Worm (Caenorhabditis elegans) whole organism, L4 larva: ENCODE measurements around the gene C25F9.10.

Experiments used
- F26F4.8 ChIP-seq: fragments of 200-800 bp; sonication (Bioruptor generic); conservative IDR thresholded peaks from 2 replicates; pipeline ENCODE4 v1.3.6; 2022; ENCODE audit warnings: missing genetic modification characterization, missing compliant biosample characterization
- fkh-10 ChIP-seq: fragments of 150-350 bp; optimal IDR thresholded peaks from 2 replicates; lab custom pipeline; 2014; ENCODE audit warnings: missing biosample characterization, missing genetic modification reagents, missing genetic modification characterization
- hlh-11 ChIP-seq: fragments of 200-800 bp; sonication (Bioruptor generic); optimal IDR thresholded peaks from 2 replicates; lab custom pipeline; 2018; ENCODE audit warnings: mild to moderate bottlenecking, missing genetic modification characterization, missing compliant biosample characterization
- madf-5 ChIP-seq, 2 experiments: fragments of 200-800 bp; sonication (Bioruptor generic); IDR thresholded peaks; 2 replicates each; pipeline ENCODE4 v1.3.6; 2022; ENCODE audit warnings: missing compliant biosample characterization in 2 of 2, missing genetic modification characterization in 2 of 2
- nhr-25 ChIP-seq: sonication (generic microtip); optimal IDR thresholded peaks from 2 replicates; lab custom pipeline; 2017; ENCODE audit warnings: missing genetic modification characterization, mild to moderate bottlenecking, missing compliant biosample characterization, antibody characterized with exemption, moderate library complexity, borderline replicate concordance; ENCODE audit not compliant: insufficient read depth
- nhr-76 ChIP-seq: fragments of 150-350 bp; optimal IDR thresholded peaks from 2 replicates; lab custom pipeline; 2014; ENCODE audit warnings: missing biosample characterization, missing genetic modification characterization
- pqm-1 ChIP-seq: sonication (generic microtip); optimal IDR thresholded peaks from 2 replicates; lab custom pipeline; 2017; ENCODE audit warnings: missing biosample characterization, missing genetic modification characterization
- snpc-4 ChIP-seq: fragments of 150-350 bp; optimal IDR thresholded peaks from 2 replicates; lab custom pipeline; 2014; ENCODE audit warnings: missing biosample characterization, missing genetic modification characterization
- vab-7 ChIP-seq: fragments of 200-800 bp; sonication (Bioruptor generic); IDR thresholded peaks from 2 replicates; pipeline ENCODE4 v1.3.6; 2022; ENCODE audit warnings: missing genetic modification reagents, missing genetic modification characterization, missing compliant biosample characterization
- ztf-7 ChIP-seq: fragments of 150-350 bp; optimal IDR thresholded peaks from 2 replicates; lab custom pipeline; 2014; ENCODE audit warnings: missing biosample characterization, missing genetic modification characterization

DNA sequence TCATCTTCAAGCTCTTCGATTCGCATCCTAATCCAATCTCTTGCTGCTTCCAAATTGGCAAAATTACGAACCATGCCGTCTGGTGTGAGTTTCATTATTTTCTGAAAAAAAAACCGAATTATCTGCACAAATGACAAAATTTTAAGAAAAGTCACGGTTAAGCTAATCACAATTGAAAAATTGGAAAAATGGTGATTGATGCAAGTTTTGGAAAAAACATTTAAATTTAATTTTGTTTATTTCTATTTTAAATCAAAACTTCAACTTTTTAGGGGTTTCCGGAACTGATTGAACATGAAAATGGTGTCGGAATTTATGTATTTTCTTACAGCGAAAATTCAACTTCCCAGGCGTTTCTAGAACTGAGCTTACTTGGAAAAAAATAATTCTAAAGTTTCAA, 2.7 kb upstream of the C25F9.10 start, which contains the start of gene C25F9.12:
- TF ChIP-seq fkh-10, result no peak
- no peak for TF ChIP-seq madf-5 (GFP tag; IDR thresholded peaks at IDR 0.05; lab: Robert Waterston, UW)
- no peak for TF ChIP-seq ztf-7 (tag; lab: Kevin White, UChicago)
- TF ChIP-seq nhr-76, result no peak
- no peak for TF ChIP-seq F26F4.8 (GFP tag; lab: Robert Waterston, UW)
- no peak for TF ChIP-seq hlh-11 (tag; lab: Kevin White, UChicago)
- TF ChIP-seq nhr-25, result no peak
- no peak for TF ChIP-seq snpc-4 (tag; lab: Kevin White, UChicago)
- no peak for TF ChIP-seq pqm-1
- TF ChIP-seq vab-7, result no peak
